Fruit fly (Drosophila melanogaster): ENCODE results near the gene CG33178.

CG33178 gene

DNA sequence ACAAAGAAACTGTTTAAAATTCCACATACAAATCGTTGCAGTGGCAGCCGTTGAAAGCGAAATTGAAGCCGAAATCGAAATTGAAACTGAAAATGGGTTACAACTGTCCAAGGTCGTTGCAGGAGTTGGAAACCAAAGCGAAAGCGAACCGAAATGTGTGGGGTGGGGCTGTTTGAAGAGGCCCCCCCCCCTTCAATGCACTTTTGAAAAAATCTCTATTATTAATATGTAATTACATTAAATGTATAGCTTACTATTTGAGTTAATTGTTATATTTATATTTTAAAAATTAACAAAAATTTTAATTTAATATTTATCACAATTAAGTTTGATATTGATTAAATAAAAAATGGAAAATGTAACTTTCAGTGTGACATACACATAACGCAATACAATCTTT, 39.1 kb downstream of the CG33178 start (continued):
- peak; percentile 40; the same call in 1 of the 2 replicates for TF ChIP-seq vvl (GFP tag; IDR thresholded peaks at IDR 0.05)
- no peak; the same call in 1 of the 2 replicates for TF ChIP-seq CG6689 (GFP tag; IDR thresholded peaks at IDR 0.05)
- no peak for TF ChIP-seq Sin3A (optimal IDR thresholded peaks at IDR 0.05)
- no peak for TF ChIP-seq cas (GFP tag; IDR thresholded peaks at IDR 0.05)
- no peak for TF ChIP-seq ham (GFP tag; IDR thresholded peaks at IDR 0.05)
- no peak for TF ChIP-seq jing (GFP tag; optimal IDR thresholded peaks at IDR 0.05)
- no peak for TF ChIP-seq CG13296 (GFP tag; optimal IDR thresholded peaks at IDR 0.05)
- peak; percentile 49; the same call in 1 of the 2 replicates for TF ChIP-seq Ptx1 (GFP tag; IDR thresholded peaks at IDR 0.05)
- no peak for TF ChIP-seq Hmr (GFP tag; optimal IDR thresholded peaks at IDR 0.05)
- TF ChIP-seq B-H1 (GFP tag; IDR thresholded peaks at IDR 0.05): no peak
- no peak for TF ChIP-seq Dip3 (GFP tag; optimal IDR thresholded peaks at IDR 0.05)
- peak; percentile 12 for TF ChIP-seq CG14710 (tag; optimal IDR thresholded peaks at IDR 0.05)
- TF ChIP-seq al (GFP tag; IDR thresholded peaks at IDR 0.05): no peak
- no peak for TF ChIP-seq sqz (GFP tag; optimal IDR thresholded peaks at IDR 0.05)
- peak; percentile 76 for TF ChIP-seq dmrt99B (tag; optimal IDR thresholded peaks at IDR 0.05)
- TF ChIP-seq Dll (GFP tag; IDR thresholded peaks at IDR 0.05; ENCODE audit: partially characterized antibody): no peak
- no peak for TF ChIP-seq CG11696 (GFP tag; IDR thresholded peaks at IDR 0.05)
- TF ChIP-seq CG2712 (tag; optimal IDR thresholded peaks at IDR 0.05): peak; percentile 55
- no peak for TF ChIP-seq Hr3 (GFP tag; optimal IDR thresholded peaks at IDR 0.05)
- TF ChIP-seq NFAT (GFP tag; IDR thresholded peaks at IDR 0.05): no peak
- no peak for TF ChIP-seq pb (GFP tag; optimal IDR thresholded peaks at IDR 0.05)
- TF ChIP-seq Adf1 (GFP tag; IDR thresholded peaks at IDR 0.05): no peak
- TF ChIP-seq tap (tag; optimal IDR thresholded peaks at IDR 0.05): peak; percentile 35
- no peak for TF ChIP-seq sima (GFP tag; optimal IDR thresholded peaks at IDR 0.05)
- TF ChIP-seq sna (GFP tag; IDR thresholded peaks at IDR 0.05; ENCODE audit: partially characterized antibody): no peak
- no peak for TF ChIP-seq otp (GFP tag; IDR thresholded peaks at IDR 0.05)
- 0 out of 2 replicates have a peak, but pooled peaks have one; percentile 19 for TF ChIP-seq CG32772 (GFP tag; IDR thresholded peaks at IDR 0.05)
- peak; percentile 47 for TF ChIP-seq phol (tag; optimal IDR thresholded peaks at IDR 0.05)
- no peak for TF ChIP-seq Dp (GFP tag; optimal IDR thresholded peaks at IDR 0.05)
- TF ChIP-seq CG4707 (GFP tag; optimal IDR thresholded peaks at IDR 0.05): no peak
- no peak for TF ChIP-seq emc (GFP tag; optimal IDR thresholded peaks at IDR 0.05)
- TF ChIP-seq psq (GFP tag; optimal IDR thresholded peaks at IDR 0.05): no peak

DNA sequence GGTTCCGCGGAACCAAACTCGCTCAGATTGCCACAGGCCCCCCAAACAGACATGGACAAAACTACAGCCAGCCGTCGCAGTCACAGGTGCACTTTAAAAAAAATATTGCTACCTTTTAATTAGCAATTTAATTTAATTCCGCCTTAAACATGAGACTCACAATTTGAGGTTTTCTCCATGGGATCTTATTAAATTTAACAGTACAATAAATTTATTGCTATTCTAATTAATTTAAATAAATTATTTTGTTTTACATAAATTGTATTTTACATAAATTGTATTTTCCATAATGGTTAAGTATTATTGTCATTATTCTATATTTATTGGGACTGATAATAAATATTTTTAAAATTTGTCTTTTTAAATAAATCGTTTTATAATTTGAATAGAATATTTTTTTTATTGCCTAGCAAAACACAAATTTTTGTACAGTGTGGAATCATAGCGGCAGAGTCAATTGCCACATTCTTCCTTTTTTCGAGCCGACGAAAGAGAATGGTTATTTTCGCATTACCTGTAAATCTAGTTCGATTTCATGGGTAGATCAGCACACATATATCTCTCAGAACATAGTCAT, 40.9 kb downstream of the CG33178 start:
- TF ChIP-seq CG30403 (GFP tag; optimal IDR thresholded peaks at IDR 0.05) (peak; percentile 14), Ssrp (tag; optimal IDR thresholded peaks at IDR 0.05) (peak; percentile 40), Sox100B (GFP tag; optimal IDR thresholded peaks at IDR 0.05) (peak; percentile 44), Nf-YC (tag; optimal IDR thresholded peaks at IDR 0.05) (no peak), wor (GFP tag; IDR thresholded peaks at IDR 0.05) (no peak), CG11247 (GFP tag; IDR thresholded peaks at IDR 0.05) (no peak), Fer3 (tag; optimal IDR thresholded peaks at IDR 0.05) (no peak), CG6689 (GFP tag; IDR thresholded peaks at IDR 0.05) (no peak), Side (GFP tag; optimal IDR thresholded peaks at IDR 0.05) (no peak), CG8924 (tag; optimal IDR thresholded peaks at IDR 0.05) (peak; percentile 14), CG4424 (GFP tag; optimal IDR thresholded peaks at IDR 0.05) (no peak), CG13424 (tag; optimal IDR thresholded peaks at IDR 0.05) (peak; percentile 2), HmgD (GFP tag; optimal IDR thresholded peaks at IDR 0.05) (no peak), CG15601 (tag; optimal IDR thresholded peaks at IDR 0.05) (no peak), disco-r (GFP tag; optimal IDR thresholded peaks at IDR 0.05) (no peak), CG12391 (tag; optimal IDR thresholded peaks at IDR 0.05) (peak; percentile 15), Drgx (GFP tag; IDR thresholded peaks at IDR 0.05) (peak; percentile 29; the same call in 1 of the 2 replicates), CG9437 (GFP tag; optimal IDR thresholded peaks at IDR 0.05) (no peak), phol (tag; optimal IDR thresholded peaks at IDR 0.05) (peak; percentile 22), Sox102F (GFP tag; optimal IDR thresholded peaks at IDR 0.05) (peak; percentile 49), mirr (GFP tag; optimal IDR thresholded peaks at IDR 0.05) (no peak), cg (GFP tag; optimal IDR thresholded peaks at IDR 0.05) (no peak), dmrt99B (tag; optimal IDR thresholded peaks at IDR 0.05) (peak; percentile 57)

All from whole organism, embryonic.